Worm (Caenorhabditis elegans) whole organism, L2 larva: ENCODE data around the gene dpf-4.

Source experiments
- ama-1 ChIP-seq: fragments of 150-350 bp; optimal IDR thresholded peaks from 2 replicates; lab custom pipeline; 2018; ENCODE audit warnings: inconsistent platforms
- blmp-1 ChIP-seq: sonication (generic microtip); optimal IDR thresholded peaks from 2 replicates; lab custom pipeline; 2017; ENCODE audit warnings: missing genetic modification characterization, mild to moderate bottlenecking, missing compliant biosample characterization, antibody characterized with exemption, moderate library complexity; ENCODE audit not compliant: insufficient read depth
- elt-3 ChIP-seq: sonication (generic microtip); optimal IDR thresholded peaks from 2 replicates; lab custom pipeline; 2017; ENCODE audit warnings: missing biosample characterization, missing genetic modification characterization
- lin-13 ChIP-seq: fragments of 150-350 bp; optimal IDR thresholded peaks from 2 replicates; lab custom pipeline; 2014; ENCODE audit warnings: missing biosample characterization, missing genetic modification reagents, missing genetic modification characterization

DNA sequence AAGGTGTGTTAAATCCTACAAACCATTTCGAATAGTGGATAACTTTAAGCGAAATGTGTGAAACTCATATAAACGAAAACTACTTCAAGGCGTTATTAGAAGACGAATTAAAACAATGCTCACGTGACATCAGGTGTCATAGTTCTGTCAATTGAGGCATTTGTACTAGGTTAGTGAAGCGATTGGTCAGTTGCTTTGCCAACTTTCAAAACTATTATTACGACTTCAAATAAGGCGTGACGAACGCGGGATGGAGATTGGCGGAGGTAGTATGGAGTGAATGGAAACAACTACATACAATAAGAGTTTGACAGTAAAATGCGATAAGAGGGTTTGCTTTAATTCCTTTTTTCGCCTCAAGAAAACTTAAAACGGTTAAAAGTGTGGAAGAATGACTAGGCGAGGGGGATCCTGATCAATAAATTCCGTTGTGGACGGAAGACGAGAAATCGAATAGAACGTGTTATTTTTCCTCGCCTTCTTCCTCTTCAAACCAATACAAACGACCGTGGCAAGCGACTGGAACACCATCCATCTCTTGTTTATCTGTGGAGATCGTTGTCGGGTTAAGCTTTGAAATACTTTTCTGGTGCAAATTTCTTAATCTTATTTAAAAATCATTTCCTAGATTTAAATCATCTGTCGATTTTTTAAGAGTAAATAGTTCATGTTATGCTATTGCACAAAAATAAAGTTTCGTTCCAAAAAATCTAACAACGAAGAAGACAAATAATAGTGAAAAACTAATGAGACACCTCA is 18.1 kb upstream of the dpf-4 start:
- TF ChIP-seq ama-1 (lab: Kevin White, UChicago) (no peak), blmp-1 (tag; lab: Kevin White, UChicago) (no peak), lin-13 (GFP tag; lab: Kevin White, UChicago) (no peak), elt-3 (tag; lab: Kevin White, UChicago) (no peak)
